Fruit fly (Drosophila melanogaster) whole organism, embryonic: Measurements from ENCODE around the gene CG15878.

Experiments used
- CG10462 ChIP-seq: fragments of 200-800 bp; sonication (Bioruptor generic); optimal IDR thresholded peaks from 2 replicates; lab custom pipeline; 2016; ENCODE audit warnings: missing biosample characterization, missing genetic modification characterization
- CG11247 ChIP-seq: fragments of 200-800 bp; sonication (Bioruptor generic); IDR thresholded peaks from 2 replicates; pipeline ENCODE4 v1.3.6; 2022; ENCODE audit warnings: missing biosample characterization, missing genetic modification characterization
- CG11560 ChIP-seq: fragments of 200-800 bp; sonication (Bioruptor generic); IDR thresholded peaks from 3 replicates; pipeline ENCODE4 v1.3.6; 2022; ENCODE audit warnings: missing biosample characterization, missing genetic modification characterization
- CG11696 ChIP-seq: fragments of 200-800 bp; sonication (Bioruptor generic); IDR thresholded peaks from 2 replicates; pipeline ENCODE4 v1.3.6; 2022; ENCODE audit warnings: missing biosample characterization, missing genetic modification characterization
- CG12104 ChIP-seq: fragments of 200-800 bp; sonication (Bioruptor generic); optimal IDR thresholded peaks from 3 replicates; lab custom pipeline; 2016; ENCODE audit warnings: missing biosample characterization, missing genetic modification characterization
- CG12659 ChIP-seq: fragments of 200-800 bp; sonication (Bioruptor generic); optimal IDR thresholded peaks from 3 replicates; lab custom pipeline; 2017; ENCODE audit warnings: mild to moderate bottlenecking, missing biosample characterization, missing genetic modification reagents, missing genetic modification characterization
- CG14014 ChIP-seq: fragments of 200-800 bp; sonication (Bioruptor generic); IDR thresholded peaks from 2 replicates; pipeline ENCODE4 v1.3.6; 2022; ENCODE audit warnings: missing biosample characterization, missing genetic modification characterization
- CG15479 ChIP-seq: fragments of 200-800 bp; sonication (Bioruptor generic); optimal IDR thresholded peaks from 3 replicates; lab custom pipeline; 2019; ENCODE audit warnings: missing biosample characterization, mild to moderate bottlenecking, missing genetic modification characterization, moderate library complexity
- CG15696 ChIP-seq: fragments of 200-800 bp; sonication (Bioruptor generic); optimal IDR thresholded peaks from 2 replicates; lab custom pipeline; 2019; ENCODE audit warnings: missing biosample characterization, mild to moderate bottlenecking, missing genetic modification characterization, moderate library complexity
- CG1602 ChIP-seq: fragments of 200-800 bp; sonication (Bioruptor generic); optimal IDR thresholded peaks from 3 replicates; lab custom pipeline; 2016; ENCODE audit warnings: missing biosample characterization, missing genetic modification characterization
- CG17568 ChIP-seq: fragments of 200-800 bp; sonication (Bioruptor generic); optimal IDR thresholded peaks from 2 replicates; lab custom pipeline; 2018; ENCODE audit warnings: missing biosample characterization, mild to moderate bottlenecking, missing genetic modification characterization, moderate library complexity
- CG2889 ChIP-seq: fragments of 200-800 bp; sonication (Bioruptor generic); IDR thresholded peaks from 3 replicates; pipeline ENCODE4 v1.3.6; 2022; ENCODE audit warnings: missing biosample characterization, missing genetic modification characterization
- CG34224 ChIP-seq: fragments of 200-800 bp; sonication (Bioruptor generic); IDR thresholded peaks from 3 replicates; pipeline ENCODE4 v1.3.6; 2022; ENCODE audit warnings: missing biosample characterization, missing genetic modification characterization; ENCODE audit not compliant: partially characterized antibody
- CG4328 ChIP-seq: fragments of 200-800 bp; sonication (Bioruptor generic); optimal IDR thresholded peaks from 3 replicates; lab custom pipeline; 2017; ENCODE audit warnings: missing biosample characterization, missing genetic modification reagents, missing genetic modification characterization
- CG4424 ChIP-seq: fragments of 200-800 bp; sonication (Bioruptor generic); optimal IDR thresholded peaks from 3 replicates; lab custom pipeline; 2016; ENCODE audit warnings: missing biosample characterization, missing genetic modification characterization
- CG6175 ChIP-seq: fragments of 200-800 bp; sonication (Bioruptor generic); IDR thresholded peaks from 3 replicates; pipeline ENCODE4 v1.3.6; 2022; ENCODE audit warnings: missing biosample characterization, missing genetic modification characterization
- CG6813 ChIP-seq: fragments of 200-800 bp; sonication (Bioruptor generic); optimal IDR thresholded peaks from 2 replicates; lab custom pipeline; 2017; ENCODE audit warnings: missing biosample characterization, missing genetic modification characterization, mild to moderate bottlenecking, moderate library complexity, missing genetic modification reagents
- CG7357 ChIP-seq: fragments of 200-800 bp; sonication (Bioruptor generic); IDR thresholded peaks from 3 replicates; pipeline ENCODE4 v1.3.6; 2022; ENCODE audit warnings: missing biosample characterization, missing genetic modification characterization
- CG8765 ChIP-seq: fragments of 200-800 bp; sonication (Bioruptor generic); IDR thresholded peaks from 2 replicates; pipeline ENCODE4 v1.3.6; 2022; ENCODE audit warnings: missing biosample characterization, missing genetic modification characterization
- CG9797 ChIP-seq: fragments of 200-800 bp; sonication (Bioruptor generic); optimal IDR thresholded peaks from 3 replicates; lab custom pipeline; 2018; ENCODE audit warnings: missing biosample characterization, mild to moderate bottlenecking, missing genetic modification characterization
- D19B ChIP-seq: fragments of 200-800 bp; sonication (Bioruptor generic); optimal IDR thresholded peaks from 2 replicates; lab custom pipeline; 2017; ENCODE audit warnings: missing biosample characterization, mild to moderate bottlenecking, missing genetic modification characterization
- H15 ChIP-seq: fragments of 200-800 bp; sonication (Bioruptor generic); IDR thresholded peaks from 3 replicates; pipeline ENCODE4 v1.3.6; 2022; ENCODE audit warnings: missing biosample characterization, missing genetic modification characterization
- HLH4C ChIP-seq: fragments of 200-800 bp; sonication (Bioruptor generic); IDR thresholded peaks from 3 replicates; pipeline ENCODE4 v1.3.6; 2022; ENCODE audit warnings: missing biosample characterization, missing genetic modification characterization; ENCODE audit not compliant: partially characterized antibody
- MTF-1 ChIP-seq: fragments of 200-800 bp; sonication (Bioruptor generic); optimal IDR thresholded peaks from 2 replicates; lab custom pipeline; 2018; ENCODE audit warnings: missing biosample characterization, mild to moderate bottlenecking, missing genetic modification characterization, borderline replicate concordance
- Med ChIP-seq: fragments of 200-800 bp; sonication (Bioruptor generic); peaks from one replicate; lab custom pipeline; 2016; ENCODE audit warnings: missing biosample characterization, missing genetic modification characterization, mild to moderate bottlenecking, inconsistent platforms, moderate library complexity
- Oaz ChIP-seq: fragments of 200-800 bp; sonication (Bioruptor generic); IDR thresholded peaks from 2 replicates; pipeline ENCODE4 v1.3.6; 2022; ENCODE audit warnings: missing biosample characterization, missing genetic modification characterization
- Optix ChIP-seq: fragments of 200-800 bp; sonication (Bioruptor generic); IDR thresholded peaks from 3 replicates; pipeline ENCODE4 v1.3.6; 2022; ENCODE audit warnings: missing biosample characterization, missing genetic modification characterization
- Ptx1 ChIP-seq: fragments of 200-800 bp; sonication (Bioruptor generic); IDR thresholded peaks from 2 replicates; pipeline ENCODE4 v1.3.6; 2022; ENCODE audit warnings: missing biosample characterization, missing genetic modification characterization
- ab ChIP-seq: fragments of 200-800 bp; sonication (Bioruptor generic); optimal IDR thresholded peaks from 2 replicates; lab custom pipeline; 2016; ENCODE audit warnings: missing biosample characterization, missing genetic modification characterization
- cato ChIP-seq: fragments of 200-800 bp; sonication (Bioruptor generic); optimal IDR thresholded peaks from 2 replicates; lab custom pipeline; 2016; ENCODE audit warnings: missing biosample characterization, missing genetic modification characterization, borderline replicate concordance
- croc ChIP-seq: fragments of 200-800 bp; sonication (Bioruptor generic); conservative IDR thresholded peaks from 3 replicates; pipeline ENCODE4 v1.3.6; 2022; ENCODE audit warnings: missing biosample characterization, missing genetic modification characterization
- da ChIP-seq: fragments of 200-800 bp; sonication (Bioruptor generic); optimal IDR thresholded peaks from 2 replicates; lab custom pipeline; 2016; ENCODE audit warnings: missing biosample characterization, missing genetic modification characterization
- disco-r ChIP-seq: fragments of 200-800 bp; sonication (Bioruptor generic); optimal IDR thresholded peaks from 2 replicates; lab custom pipeline; 2016; ENCODE audit warnings: missing biosample characterization, missing genetic modification characterization
- eyg ChIP-seq: fragments of 200-800 bp; sonication (Bioruptor generic); optimal IDR thresholded peaks from 3 replicates; lab custom pipeline; 2016; ENCODE audit warnings: missing biosample characterization, missing genetic modification characterization
- grn ChIP-seq: fragments of 200-800 bp; sonication (Bioruptor generic); optimal IDR thresholded peaks from 3 replicates; lab custom pipeline; 2017; ENCODE audit warnings: missing biosample characterization, missing genetic modification characterization
- ham ChIP-seq: fragments of 200-800 bp; sonication (Bioruptor generic); IDR thresholded peaks from 2 replicates; pipeline ENCODE4 v1.3.6; 2022; ENCODE audit warnings: missing biosample characterization, missing genetic modification characterization
- her ChIP-seq: fragments of 200-800 bp; sonication (Bioruptor generic); optimal IDR thresholded peaks from 2 replicates; lab custom pipeline; 2016; ENCODE audit warnings: missing biosample characterization, missing genetic modification characterization
- kah ChIP-seq: fragments of 200-800 bp; sonication (Bioruptor generic); optimal IDR thresholded peaks from 2 replicates; lab custom pipeline; 2018; ENCODE audit warnings: missing biosample characterization, mild to moderate bottlenecking, missing genetic modification characterization
- lab ChIP-seq: fragments of 200-800 bp; sonication (Bioruptor generic); optimal IDR thresholded peaks from 3 replicates; lab custom pipeline; 2017; ENCODE audit warnings: missing biosample characterization, missing genetic modification characterization, mild to moderate bottlenecking, moderate library complexity, missing genetic modification reagents
- nerfin-2 ChIP-seq: fragments of 200-800 bp; sonication (Bioruptor generic); IDR thresholded peaks from 2 replicates; pipeline ENCODE4 v1.3.6; 2022; ENCODE audit warnings: missing biosample characterization, missing genetic modification characterization; ENCODE audit not compliant: partially characterized antibody
- pan ChIP-seq, 4 experiments: fragments of >200 bp in 3 of 4; fragments of 200-800 bp in 1 of 4; sonication (Bioruptor generic) in 1 of 4; optimal IDR thresholded peaks in 3 of 4; IDR thresholded peaks in 1 of 4; 2 replicates each; pipeline versions ENCODE4 v1.3.6 to Lab custom; 2017 to 2022; ENCODE audit warnings: missing biosample characterization in 2 of 4, missing genetic modification characterization in 2 of 4, mixed read lengths in 1 of 4
- pum ChIP-seq: fragments of 200-800 bp; sonication (Bioruptor generic); optimal IDR thresholded peaks from 2 replicates; lab custom pipeline; 2016; ENCODE audit warnings: missing biosample characterization, missing genetic modification characterization
- ranshi ChIP-seq: fragments of 200-800 bp; sonication (Bioruptor generic); IDR thresholded peaks from 2 replicates; pipeline ENCODE4 v1.3.6; 2022; ENCODE audit warnings: missing biosample characterization, missing genetic modification characterization
- rib ChIP-seq: fragments of 200-800 bp; sonication (Bioruptor generic); IDR thresholded peaks from 2 replicates; pipeline ENCODE4 v1.3.6; 2022; ENCODE audit warnings: missing biosample characterization, missing genetic modification characterization
- seq ChIP-seq: fragments of 200-800 bp; sonication (Bioruptor generic); IDR thresholded peaks from 2 replicates; pipeline ENCODE4 v1.3.6; 2022; ENCODE audit warnings: missing biosample characterization, missing genetic modification characterization
- slbo ChIP-seq: fragments of 200-800 bp; sonication (Bioruptor generic); IDR thresholded peaks from 2 replicates; pipeline ENCODE4 v1.3.6; 2022; ENCODE audit warnings: missing biosample characterization, missing genetic modification characterization
- sob ChIP-seq: fragments of 200-800 bp; sonication (Bioruptor generic); IDR thresholded peaks from 2 replicates; pipeline ENCODE4 v1.3.6; 2022; ENCODE audit warnings: missing biosample characterization, missing genetic modification characterization
- sug ChIP-seq: fragments of 200-800 bp; optimal IDR thresholded peaks from 2 replicates; lab custom pipeline; 2019; ENCODE audit warnings: missing biosample characterization, mild to moderate bottlenecking, missing genetic modification characterization, moderate library complexity
- trem ChIP-seq: fragments of 200-800 bp; optimal IDR thresholded peaks from 3 replicates; lab custom pipeline; 2019; ENCODE audit warnings: missing biosample characterization, mild to moderate bottlenecking, missing genetic modification characterization, moderate library complexity
- vfl ChIP-seq: fragments of 200-800 bp; sonication (Bioruptor generic); optimal IDR thresholded peaks from 2 replicates; lab custom pipeline; 2016; ENCODE audit warnings: missing biosample characterization, missing genetic modification characterization
- yki ChIP-seq: fragments of >200 bp; optimal IDR thresholded peaks from 3 replicates; lab custom pipeline; 2018

CG15878 gene

dm6 chr3L:2164805-2165204, 47.5 kb downstream of the CG15878 start (continued):
- no peak for TF ChIP-seq CG15479 (GFP tag; lab: Kevin White, UChicago)
- no peak for TF ChIP-seq disco-r (GFP tag; lab: Kevin White, UChicago)
- no peak for TF ChIP-seq CG11560 (tag; lab: Robert Waterston, UW)
- TF ChIP-seq CG4328 (GFP tag; lab: Kevin White, UChicago), result no peak
- no peak for TF ChIP-seq rib (GFP tag; lab: Robert Waterston, UW)
- no peak for TF ChIP-seq grn (GFP tag; lab: Kevin White, UChicago)
- TF ChIP-seq CG1602 (GFP tag; lab: Kevin White, UChicago), result no peak
- no peak for TF ChIP-seq CG4424 (GFP tag; lab: Kevin White, UChicago)
- TF ChIP-seq CG11247 (GFP tag; lab: Robert Waterston, UW), result 0 out of 2 replicates have a peak, but pooled peaks have one; percentile 14
- TF ChIP-seq CG11696 (GFP tag; lab: Robert Waterston, UW), result no peak
- TF ChIP-seq Optix (GFP tag; lab: Robert Waterston, UW), result peak; percentile 49; the same call in 1 of the 3 replicates
- TF ChIP-seq Med (GFP tag; lab: Kevin White, UChicago), result peak; percentile 76
- TF ChIP-seq pum, result no peak
- TF ChIP-seq MTF-1 (GFP tag; lab: Kevin White, UChicago), result no peak
- no peak for TF ChIP-seq CG17568
- peak; percentile 66 for TF ChIP-seq Ptx1 (GFP tag; lab: Robert Waterston, UW)
- no peak for TF ChIP-seq D19B
- TF ChIP-seq Oaz (GFP tag; lab: Robert Waterston, UW), result no peak
- 0 out of 2 replicates have a peak, but pooled peaks have one; percentile 25 for TF ChIP-seq seq
- no peak for TF ChIP-seq CG12659 (GFP tag; lab: Kevin White, UChicago)
- TF ChIP-seq trem (tag; lab: Kevin White, UChicago), result no peak
- TF ChIP-seq sug (tag; lab: Kevin White, UChicago), result no peak
- TF ChIP-seq CG2889 (GFP tag; lab: Robert Waterston, UW), result no peak; the same call in 2 of the 3 replicates
- no peak for TF ChIP-seq vfl (GFP tag; lab: Kevin White, UChicago)
- no peak for TF ChIP-seq eyg (GFP tag; lab: Kevin White, UChicago)
- no peak for TF ChIP-seq HLH4C (GFP tag; lab: Robert Waterston, UW)
- peak; percentile 36 for TF ChIP-seq lab (GFP tag; lab: Kevin White, UChicago)
- peak; percentile 51; the same call in 1 of the 2 replicates for TF ChIP-seq CG14014 (GFP tag; lab: Robert Waterston, UW)
- TF ChIP-seq pan (optimal IDR thresholded peaks at IDR 0.05; lab: Kevin White, UChicago), result no peak
- peak in 1 of 2 experiments; percentile 59 for TF ChIP-seq pan (GFP tag; optimal IDR thresholded peaks at IDR 0.05 in 1 of 2, IDR thresholded peaks at IDR 0.05 in 1 of 2)
- no peak for TF ChIP-seq CG9797 (GFP tag; lab: Kevin White, UChicago)
- TF ChIP-seq CG12104 (GFP tag; lab: Kevin White, UChicago), result no peak
- TF ChIP-seq sob (GFP tag; lab: Robert Waterston, UW), result peak; percentile 48; the same call in 1 of the 2 replicates
- TF ChIP-seq CG10462 (GFP tag; lab: Kevin White, UChicago), result no peak
- TF ChIP-seq CG7357 (GFP tag; lab: Robert Waterston, UW), result peak; percentile 41; the same call in 1 of the 3 replicates
- no peak for TF ChIP-seq CG6813
- TF ChIP-seq her (GFP tag; lab: Kevin White, UChicago), result no peak
- no peak for TF ChIP-seq da
- no peak for TF ChIP-seq CG15696 (tag; lab: Kevin White, UChicago)
- TF ChIP-seq croc (GFP tag; lab: Robert Waterston, UW), result 0 out of 3 replicates have a peak, but pooled peaks have one; percentile 14
- peak; percentile 60 for TF ChIP-seq slbo
- no peak for TF ChIP-seq nerfin-2
- no peak for TF ChIP-seq H15 (GFP tag; lab: Robert Waterston, UW)
- no peak for TF ChIP-seq ham
- TF ChIP-seq CG34224 (GFP tag; lab: Robert Waterston, UW), result no peak
- no peak for TF ChIP-seq CG8765 (GFP tag; lab: Robert Waterston, UW)
- no peak for TF ChIP-seq CG6175 (GFP tag; lab: Robert Waterston, UW)
- TF ChIP-seq cato, result no peak
- TF ChIP-seq ab, result no peak
- peak; percentile 50; the same call in 1 of the 2 replicates for TF ChIP-seq ranshi (GFP tag; lab: Robert Waterston, UW)
- TF ChIP-seq kah (GFP tag; lab: Kevin White, UChicago), result no peak
- TF ChIP-seq yki, result no peak
